Fruit fly (Drosophila melanogaster) whole organism, embryonic: ENCODE results near the gene be.

Source experiments
- Adf1 ChIP-seq: fragments of 200-800 bp; sonication (Bioruptor generic); IDR thresholded peaks from 2 replicates; pipeline ENCODE4 v1.3.6; 2022; ENCODE audit warnings: missing biosample characterization, missing genetic modification characterization
- Asciz ChIP-seq: fragments of 200-800 bp; sonication (Bioruptor generic); optimal IDR thresholded peaks from 2 replicates; lab custom pipeline; 2017; ENCODE audit warnings: missing biosample characterization, mild to moderate bottlenecking, missing genetic modification characterization, missing genetic modification reagents
- B-H2 ChIP-seq: fragments of 200-800 bp; sonication (Bioruptor generic); optimal IDR thresholded peaks from 2 replicates; lab custom pipeline; 2018; ENCODE audit warnings: missing biosample characterization, mild to moderate bottlenecking, missing genetic modification characterization
- Blimp-1 ChIP-seq: fragments of 200-800 bp; sonication (Bioruptor generic); optimal IDR thresholded peaks from 3 replicates; lab custom pipeline; 2018; ENCODE audit warnings: missing biosample characterization, missing genetic modification characterization, mild to moderate bottlenecking, moderate library complexity, missing genetic modification reagents
- CG12104 ChIP-seq: fragments of 200-800 bp; sonication (Bioruptor generic); optimal IDR thresholded peaks from 3 replicates; lab custom pipeline; 2016; ENCODE audit warnings: missing biosample characterization, missing genetic modification characterization
- CG13624 ChIP-seq: fragments of 200-800 bp; sonication (Bioruptor generic); optimal IDR thresholded peaks from 2 replicates; lab custom pipeline; 2016; ENCODE audit warnings: missing biosample characterization, missing genetic modification characterization
- CG14014 ChIP-seq: fragments of 200-800 bp; sonication (Bioruptor generic); IDR thresholded peaks from 2 replicates; pipeline ENCODE4 v1.3.6; 2022; ENCODE audit warnings: missing biosample characterization, missing genetic modification characterization
- CG15479 ChIP-seq: fragments of 200-800 bp; sonication (Bioruptor generic); optimal IDR thresholded peaks from 3 replicates; lab custom pipeline; 2019; ENCODE audit warnings: missing biosample characterization, mild to moderate bottlenecking, missing genetic modification characterization, moderate library complexity
- CG2116 ChIP-seq: fragments of 200-800 bp; sonication (Bioruptor generic); optimal IDR thresholded peaks from 3 replicates; lab custom pipeline; 2018; ENCODE audit warnings: missing biosample characterization, mild to moderate bottlenecking, missing genetic modification characterization
- CG2678 ChIP-seq: fragments of 200-800 bp; sonication (Bioruptor generic); optimal IDR thresholded peaks from 3 replicates; lab custom pipeline; 2019; ENCODE audit warnings: missing biosample characterization, mild to moderate bottlenecking, missing genetic modification characterization, moderate library complexity
- CG30020 ChIP-seq: fragments of 200-800 bp; optimal IDR thresholded peaks from 2 replicates; lab custom pipeline; 2019; ENCODE audit warnings: missing biosample characterization, mild to moderate bottlenecking, missing genetic modification characterization, moderate library complexity
- CG32532 ChIP-seq: fragments of 200-800 bp; sonication (Bioruptor generic); IDR thresholded peaks from 2 replicates; pipeline ENCODE4 v1.3.6; 2022; ENCODE audit warnings: missing biosample characterization, missing genetic modification characterization
- CG32772 ChIP-seq: fragments of 200-800 bp; sonication (Bioruptor generic); IDR thresholded peaks from 2 replicates; pipeline ENCODE4 v1.3.6; 2022; ENCODE audit warnings: missing biosample characterization, missing genetic modification characterization
- CG3281 ChIP-seq: fragments of 200-800 bp; sonication (Bioruptor generic); optimal IDR thresholded peaks from 3 replicates; lab custom pipeline; 2017; ENCODE audit warnings: missing biosample characterization, mild to moderate bottlenecking, missing genetic modification characterization
- CG4404 ChIP-seq: fragments of 200-800 bp; sonication (Bioruptor generic); IDR thresholded peaks from 2 replicates; pipeline ENCODE4 v1.3.6; 2022; ENCODE audit warnings: missing biosample characterization, missing genetic modification characterization
- CG4424 ChIP-seq: fragments of 200-800 bp; sonication (Bioruptor generic); optimal IDR thresholded peaks from 3 replicates; lab custom pipeline; 2016; ENCODE audit warnings: missing biosample characterization, missing genetic modification characterization
- CG6654 ChIP-seq: fragments of 200-800 bp; sonication (Bioruptor generic); optimal IDR thresholded peaks from 2 replicates; lab custom pipeline; 2017; ENCODE audit warnings: missing biosample characterization, mild to moderate bottlenecking, missing genetic modification characterization
- CG6813 ChIP-seq: fragments of 200-800 bp; sonication (Bioruptor generic); optimal IDR thresholded peaks from 2 replicates; lab custom pipeline; 2017; ENCODE audit warnings: missing biosample characterization, missing genetic modification characterization, mild to moderate bottlenecking, moderate library complexity, missing genetic modification reagents
- CG7372 ChIP-seq: fragments of 200-800 bp; sonication (Bioruptor generic); IDR thresholded peaks from 2 replicates; pipeline ENCODE4 v1.3.6; 2022; ENCODE audit warnings: missing biosample characterization, missing genetic modification characterization
- CG8944 ChIP-seq: fragments of 200-800 bp; sonication (Bioruptor generic); optimal IDR thresholded peaks from 3 replicates; lab custom pipeline; 2016; ENCODE audit warnings: missing biosample characterization, missing genetic modification characterization
- CHES-1-like ChIP-seq: fragments of 200-800 bp; sonication (Bioruptor generic); optimal IDR thresholded peaks from 2 replicates; lab custom pipeline; 2016; ENCODE audit warnings: missing biosample characterization, missing genetic modification characterization
- CrebB ChIP-seq: fragments of 200-800 bp; sonication (Bioruptor generic); optimal IDR thresholded peaks from 3 replicates; lab custom pipeline; 2018; ENCODE audit warnings: missing biosample characterization, mild to moderate bottlenecking, missing genetic modification characterization
- D19A ChIP-seq: fragments of 200-800 bp; optimal IDR thresholded peaks from 3 replicates; lab custom pipeline; 2019; ENCODE audit warnings: missing biosample characterization, mild to moderate bottlenecking, missing genetic modification characterization, moderate library complexity
- E2f1 ChIP-seq: fragments of 200-800 bp; sonication (Bioruptor generic); IDR thresholded peaks from 2 replicates; pipeline ENCODE4 v1.3.6; 2022; ENCODE audit warnings: missing biosample characterization, missing genetic modification characterization
- Ets65A ChIP-seq: fragments of 200-800 bp; sonication (Bioruptor generic); peaks from one replicate; lab custom pipeline; 2016; ENCODE audit warnings: missing biosample characterization, missing genetic modification characterization
- Ets97D ChIP-seq: fragments of 200-800 bp; sonication (Bioruptor generic); optimal IDR thresholded peaks from 3 replicates; lab custom pipeline; 2016; ENCODE audit warnings: missing biosample characterization, missing genetic modification characterization
- Fer3 ChIP-seq: fragments of 200-800 bp; sonication (Bioruptor generic); optimal IDR thresholded peaks from 2 replicates; lab custom pipeline; 2018; ENCODE audit warnings: missing biosample characterization, mild to moderate bottlenecking, missing genetic modification characterization, moderate library complexity
- GATAe ChIP-seq: fragments of 200-800 bp; sonication (Bioruptor generic); conservative IDR thresholded peaks from 2 replicates; pipeline ENCODE4 v1.3.6; 2022; ENCODE audit warnings: missing biosample characterization, missing genetic modification characterization
- Hey ChIP-seq: fragments of 200-800 bp; sonication (Bioruptor generic); optimal IDR thresholded peaks from 3 replicates; lab custom pipeline; 2018; ENCODE audit warnings: missing biosample characterization, mild to moderate bottlenecking, missing genetic modification characterization
- Hsf ChIP-seq: fragments of 200-800 bp; sonication (Bioruptor generic); optimal IDR thresholded peaks from 3 replicates; lab custom pipeline; 2016; ENCODE audit warnings: missing biosample characterization, missing genetic modification characterization
- Ptx1 ChIP-seq: fragments of 200-800 bp; sonication (Bioruptor generic); IDR thresholded peaks from 2 replicates; pipeline ENCODE4 v1.3.6; 2022; ENCODE audit warnings: missing biosample characterization, missing genetic modification characterization
- Tbp ChIP-seq: fragments of >200 bp; optimal IDR thresholded peaks from 2 replicates; lab custom pipeline; 2018; ENCODE audit warnings: missing biosample characterization, missing genetic modification characterization
- al ChIP-seq: fragments of 200-800 bp; sonication (Bioruptor generic); IDR thresholded peaks from 2 replicates; pipeline ENCODE4 v1.3.6; 2022; ENCODE audit warnings: missing biosample characterization, missing genetic modification characterization
- az2 ChIP-seq: fragments of 200-800 bp; sonication (Bioruptor generic); optimal IDR thresholded peaks from 3 replicates; lab custom pipeline; 2016; ENCODE audit warnings: missing biosample characterization, missing genetic modification characterization
- chif ChIP-seq, 2 experiments: fragments of 200-800 bp; sonication (Bioruptor generic); optimal IDR thresholded peaks; 3 replicates each; lab custom pipeline; 2016; ENCODE audit warnings: missing biosample characterization in 2 of 2, missing genetic modification characterization in 2 of 2
- dpn ChIP-seq, 2 experiments: fragments of 200-800 bp; sonication (Bioruptor generic); optimal IDR thresholded peaks; 3 replicates each; lab custom pipeline; 2016; ENCODE audit warnings: missing biosample characterization in 2 of 2, missing genetic modification characterization in 2 of 2
- fd102C ChIP-seq: fragments of 200-800 bp; sonication (Bioruptor generic); optimal IDR thresholded peaks from 2 replicates; lab custom pipeline; 2018; ENCODE audit warnings: missing biosample characterization, mild to moderate bottlenecking, missing genetic modification characterization, moderate library complexity
- gcm ChIP-seq: fragments of 200-800 bp; sonication (Bioruptor generic); optimal IDR thresholded peaks from 2 replicates; lab custom pipeline; 2019; ENCODE audit warnings: missing biosample characterization, mild to moderate bottlenecking, missing genetic modification characterization, moderate library complexity
- hb ChIP-seq: fragments of 200-800 bp; sonication (Bioruptor generic); IDR thresholded peaks from 3 replicates; pipeline ENCODE4 v1.3.6; 2022; ENCODE audit warnings: missing biosample characterization, missing genetic modification characterization; ENCODE audit not compliant: partially characterized antibody
- inv ChIP-seq: fragments of 200-800 bp; sonication (Bioruptor generic); IDR thresholded peaks from 2 replicates; pipeline ENCODE4 v1.3.6; 2022; ENCODE audit warnings: missing biosample characterization, missing genetic modification characterization; ENCODE audit not compliant: partially characterized antibody
- jigr1 ChIP-seq: fragments of 200-800 bp; sonication (Bioruptor generic); IDR thresholded peaks from 3 replicates; pipeline ENCODE4 v1.3.6; 2022; ENCODE audit warnings: missing biosample characterization, missing genetic modification characterization
- lola ChIP-seq, 3 experiments: fragments of >200 bp in 2 of 3; fragments of 200-800 bp in 1 of 3; sonication (Bioruptor generic) in 1 of 3; optimal IDR thresholded peaks; 2 replicates each; lab custom pipeline; 2017 to 2019; ENCODE audit warnings: missing biosample characterization in 3 of 3, missing genetic modification characterization in 3 of 3, mild to moderate bottlenecking in 1 of 3, moderate library complexity in 1 of 3
- nmo ChIP-seq: fragments of 200-800 bp; sonication (Bioruptor generic); optimal IDR thresholded peaks from 2 replicates; lab custom pipeline; 2018; ENCODE audit warnings: missing biosample characterization, mild to moderate bottlenecking, missing genetic modification characterization, moderate library complexity
- pan ChIP-seq, 4 experiments: fragments of >200 bp in 3 of 4; fragments of 200-800 bp in 1 of 4; sonication (Bioruptor generic) in 1 of 4; optimal IDR thresholded peaks in 3 of 4; IDR thresholded peaks in 1 of 4; 2 replicates each; pipeline versions ENCODE4 v1.3.6 to Lab custom; 2017 to 2022; ENCODE audit warnings: missing biosample characterization in 2 of 4, missing genetic modification characterization in 2 of 4, mixed read lengths in 1 of 4
- pfk ChIP-seq: fragments of 200-800 bp; sonication (Bioruptor generic); optimal IDR thresholded peaks from 2 replicates; lab custom pipeline; 2018; ENCODE audit warnings: missing biosample characterization, mild to moderate bottlenecking, missing genetic modification characterization, moderate library complexity
- pros ChIP-seq: fragments of 200-800 bp; sonication (Bioruptor generic); optimal IDR thresholded peaks from 3 replicates; lab custom pipeline; 2019; ENCODE audit warnings: missing biosample characterization, mild to moderate bottlenecking, missing genetic modification characterization, moderate library complexity
- tgo ChIP-seq: fragments of 200-800 bp; sonication (Bioruptor generic); IDR thresholded peaks from 3 replicates; pipeline ENCODE4 v1.3.6; 2022; ENCODE audit warnings: missing biosample characterization, missing genetic modification characterization
- tio ChIP-seq: fragments of 200-800 bp; sonication (Bioruptor generic); optimal IDR thresholded peaks from 2 replicates; lab custom pipeline; 2017; ENCODE audit warnings: missing biosample characterization, missing genetic modification characterization, inconsistent platforms
- vnd ChIP-seq: fragments of 200-800 bp; sonication (Bioruptor generic); IDR thresholded peaks from 3 replicates; pipeline ENCODE4 v1.3.6; 2022; ENCODE audit warnings: missing biosample characterization, missing genetic modification characterization; ENCODE audit not compliant: partially characterized antibody
- vvl ChIP-seq: fragments of 200-800 bp; sonication (Bioruptor generic); IDR thresholded peaks from 2 replicates; pipeline ENCODE4 v1.3.6; 2022; ENCODE audit warnings: missing biosample characterization, missing genetic modification characterization

be gene

DNA sequence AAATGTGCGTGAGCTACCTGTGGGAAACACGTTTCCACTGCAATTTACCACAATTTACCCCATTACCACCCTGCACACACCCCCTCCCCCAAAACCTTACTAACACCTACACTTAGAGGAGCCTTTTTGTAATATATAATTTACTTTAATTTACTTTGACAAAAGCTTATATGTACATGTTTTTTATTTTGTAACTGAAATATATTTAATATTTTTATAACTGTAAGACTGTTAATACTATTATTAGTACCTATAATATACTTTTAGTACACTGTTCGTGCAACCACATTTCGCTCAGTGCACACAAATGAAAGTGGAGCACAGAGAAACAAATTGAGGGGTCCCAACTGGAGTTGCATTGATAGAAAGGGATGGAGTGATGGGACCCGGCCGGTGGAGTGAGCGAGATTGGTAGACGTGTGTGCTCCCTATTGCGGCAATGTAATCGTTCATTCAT is 3.2 kb upstream of the be start (continued):
- TF ChIP-seq CG14014 (GFP tag; lab: Robert Waterston, UW) (peak; percentile 51), CHES-1-like (GFP tag; lab: Kevin White, UChicago) (no peak), CG13624 (GFP tag; lab: Kevin White, UChicago) (no peak), pan (optimal IDR thresholded peaks at IDR 0.05; lab: Kevin White, UChicago) (no peak), pan (GFP tag; optimal IDR thresholded peaks at IDR 0.05 in 1 of 2, IDR thresholded peaks at IDR 0.05 in 1 of 2) (peak in 1 of 2 experiments; percentile 68), CG32772 (GFP tag; lab: Robert Waterston, UW) (peak; percentile 85), al (GFP tag; lab: Robert Waterston, UW) (no peak), CG2678 (peak; percentile 92), CG2116 (peak; percentile 4), Hey (tag; lab: Kevin White, UChicago) (no peak), CG30020 (tag; lab: Kevin White, UChicago) (peak; percentile 68), Hsf (GFP tag; lab: Kevin White, UChicago) (no peak), E2f1 (peak; percentile 60), pros (GFP tag; lab: Kevin White, UChicago) (peak; percentile 24), CG15479 (GFP tag; lab: Kevin White, UChicago) (no peak), jigr1 (GFP tag; lab: Robert Waterston, UW) (peak; percentile 49; the same call in 1 of the 3 replicates), CG3281 (peak; percentile 52), Tbp (no peak), GATAe (no peak), CG4404 (GFP tag; lab: Robert Waterston, UW) (peak; percentile 55), gcm (GFP tag; lab: Kevin White, UChicago) (peak; percentile 92), lola (GFP tag; optimal IDR thresholded peaks at IDR 0.05; lab: Kevin White, UChicago) (peak in 1 of 3 experiments; percentile 94), vvl (GFP tag; lab: Robert Waterston, UW) (peak; percentile 89), tgo (peak; percentile 82), CG12104 (GFP tag; lab: Kevin White, UChicago) (peak; percentile 54), B-H2 (GFP tag; lab: Kevin White, UChicago) (no peak), CG8944 (GFP tag; lab: Kevin White, UChicago) (no peak), pfk (GFP tag; lab: Kevin White, UChicago) (no peak), D19A (tag; lab: Kevin White, UChicago) (peak; percentile 92), Fer3 (peak; percentile 73), CG32532 (GFP tag; lab: Robert Waterston, UW) (no peak), fd102C (GFP tag; lab: Kevin White, UChicago) (no peak), chif (GFP tag; optimal IDR thresholded peaks at IDR 0.05; lab: Kevin White, UChicago) (peak in 1 of 2 experiments; percentile 37), Adf1 (GFP tag; lab: Robert Waterston, UW) (no peak), hb (no peak), Asciz (GFP tag; lab: Kevin White, UChicago) (peak; percentile 87), inv (GFP tag; lab: Robert Waterston, UW) (no peak), CG6654 (GFP tag; lab: Kevin White, UChicago) (peak; percentile 40), az2 (peak; percentile 84), Ets97D (no peak), CG7372 (GFP tag; lab: Robert Waterston, UW) (peak; percentile 44; the same call in 1 of the 2 replicates), dpn (GFP tag; optimal IDR thresholded peaks at IDR 0.05; lab: Kevin White, UChicago) (peak in 1 of 2 experiments; percentile 67), Ets65A (no peak), tio (GFP tag; lab: Kevin White, UChicago) (peak; percentile 73), Ptx1 (GFP tag; lab: Robert Waterston, UW) (peak; percentile 84), CrebB (tag; lab: Kevin White, UChicago) (peak; percentile 42), CG4424 (GFP tag; lab: Kevin White, UChicago) (peak; percentile 86), nmo (GFP tag; lab: Kevin White, UChicago) (peak; percentile 95), Blimp-1 (peak; percentile 97), vnd (GFP tag; lab: Robert Waterston, UW) (no peak), CG6813 (GFP tag; lab: Kevin White, UChicago) (peak; percentile 61)
